Worm (Caenorhabditis elegans): ENCODE measurements around the gene nlp-55.
A peak's percentile ranks its signal among the peaks of the same experiment; 100 is the strongest.

Gene nlp-55

ce11 chrII:8266559-8266958 lies 28.6 kb downstream of the nlp-55 start:
- TF ChIP-seq madf-3 (GFP tag; IDR thresholded peaks at IDR 0.05), result no peak
- TF ChIP-seq let-526 (GFP tag; IDR thresholded peaks at IDR 0.05), result no peak
- TF ChIP-seq dox-1 (GFP tag; IDR thresholded peaks at IDR 0.05), result peak; percentile 44; the same call in 1 of the 2 replicates
- TF ChIP-seq chd-7 (tag; optimal IDR thresholded peaks at IDR 0.05), result no peak
- TF ChIP-seq nhr-80 (tag; optimal IDR thresholded peaks at IDR 0.05), result peak; percentile 79
- no peak for TF ChIP-seq attf-5 (GFP tag; optimal IDR thresholded peaks at IDR 0.05)
- no peak for TF ChIP-seq tbp1 (GFP tag; optimal IDR thresholded peaks at IDR 0.05)
- no peak for TF ChIP-seq C17E4.6 (GFP tag; IDR thresholded peaks at IDR 0.05)

ce11 chrII:8264619-8265018 lies 30.6 kb downstream of the nlp-55 start, which contains the start of gene srdh-1:
Gene srdh-1 (plus strand): TSS chrII:8264661.
- TF ChIP-seq nhr-27 (tag; optimal IDR thresholded peaks at IDR 0.05) (no peak), hlh-12 (tag; optimal IDR thresholded peaks at IDR 0.05) (no peak), gei-17 (GFP tag; optimal IDR thresholded peaks at IDR 0.05) (no peak), nhr-90 (tag; optimal IDR thresholded peaks at IDR 0.05) (no peak), F33H1.4 (GFP tag; IDR thresholded peaks at IDR 0.05) (no peak)

ce11 chrII:8263562-8263961 lies 31.6 kb downstream of the nlp-55 start:
- TF ChIP-seq ztf-26 (tag; optimal IDR thresholded peaks at IDR 0.05) (peak; percentile 30), nhr-80 (tag; optimal IDR thresholded peaks at IDR 0.05) (peak; percentile 47), mel-28 (tag; optimal IDR thresholded peaks at IDR 0.05; ENCODE audit: borderline replicate concordance) (no peak), attf-6 (GFP tag; IDR thresholded peaks at IDR 0.05) (no peak)

- TF ChIP-seq lin-26 (GFP tag; IDR thresholded peaks at IDR 0.05) (peak; percentile 28; the same call in 1 of the 2 replicates), ztf-26 (tag; optimal IDR thresholded peaks at IDR 0.05) (peak; percentile 66), efl-1 (GFP tag; optimal IDR thresholded peaks at IDR 0.05) (no peak), C06A6.2 (GFP tag; conservative IDR thresholded peaks at IDR 0.05) (0 out of 2 replicates have a peak, but pooled peaks have one; percentile 17), hsf-1 (GFP tag; IDR thresholded peaks at IDR 0.05) (0 out of 2 replicates have a peak, but pooled peaks have one; percentile 53), xnd-1 (tag; optimal IDR thresholded peaks at IDR 0.05) (no peak), somi-1 (GFP tag; optimal IDR thresholded peaks at IDR 0.05) (peak; percentile 52), ceh-27 (GFP tag; optimal IDR thresholded peaks at IDR 0.05) (no peak)
Observed at ce11 chrII:8259674-8260073, 35.5 kb downstream of the nlp-55 start.

ce11 chrII:8259038-8259437 lies 36.2 kb downstream of the nlp-55 start, which contains the start of gene F35C11.6:
Gene F35C11.6 (minus strand): TSS chrII:8259138.
- no peak for TF ChIP-seq unc-130 (GFP tag; optimal IDR thresholded peaks at IDR 0.05)
- no peak for TF ChIP-seq ztf-22 (GFP tag; optimal IDR thresholded peaks at IDR 0.05)
- no peak for TF ChIP-seq aptf-2 (GFP tag; conservative IDR thresholded peaks at IDR 0.05)
- no peak for TF ChIP-seq F39B2.1 (GFP tag; IDR thresholded peaks at IDR 0.05)
- no peak for TF ChIP-seq F10E7.11 (tag; optimal IDR thresholded peaks at IDR 0.05)
- no peak for TF ChIP-seq die-1 (tag; optimal IDR thresholded peaks at IDR 0.05)
- TF ChIP-seq nfyb-1 (GFP tag; IDR thresholded peaks at IDR 0.05), result no peak
- no peak for TF ChIP-seq ceh-91 (GFP tag; IDR thresholded peaks at IDR 0.05)
- TF ChIP-seq lsl-1 (GFP tag; optimal IDR thresholded peaks at IDR 0.05), result no peak
- TF ChIP-seq F37B4.10 (GFP tag; IDR thresholded peaks at IDR 0.05), result no peak
- no peak for TF ChIP-seq K12H6.12 (tag; optimal IDR thresholded peaks at IDR 0.05)
- TF ChIP-seq him-1 (tag; optimal IDR thresholded peaks at IDR 0.05), result no peak
- TF ChIP-seq nhr-27 (tag; optimal IDR thresholded peaks at IDR 0.05), result no peak
- no peak for TF ChIP-seq lin-54 (GFP tag; optimal IDR thresholded peaks at IDR 0.05)
- no peak for TF ChIP-seq attf-5 (GFP tag; optimal IDR thresholded peaks at IDR 0.05)
- no peak for TF ChIP-seq rpc-1 (optimal IDR thresholded peaks at IDR 0.05)
- TF ChIP-seq rpc-1 (tag; optimal IDR thresholded peaks at IDR 0.05), result no peak
- TF ChIP-seq ama-1 (optimal IDR thresholded peaks at IDR 0.05), result no peak
- TF ChIP-seq ama-1 (GFP tag; optimal IDR thresholded peaks at IDR 0.05), result no peak
- no peak for TF ChIP-seq ztf-25 (GFP tag; IDR thresholded peaks at IDR 0.05)
- no peak for TF ChIP-seq hmg-1.2 (GFP tag; IDR thresholded peaks at IDR 0.05)
- TF ChIP-seq ztf-18 (tag; optimal IDR thresholded peaks at IDR 0.05), result no peak

All from whole organism, young adult.